Worm (Caenorhabditis elegans): Measurements from ENCODE around the gene irld-47.

- TF ChIP-seq nhr-76 (tag; optimal IDR thresholded peaks at IDR 0.05) (no peak), lsy-2 (tag; optimal IDR thresholded peaks at IDR 0.05) (no peak), sem-2 (GFP tag; optimal IDR thresholded peaks at IDR 0.05) (no peak), elt-3 (tag; optimal IDR thresholded peaks at IDR 0.05) (no peak), zip-8 (tag; optimal IDR thresholded peaks at IDR 0.05) (no peak), ceh-39 (tag; optimal IDR thresholded peaks at IDR 0.05) (no peak), snpc-4 (tag; optimal IDR thresholded peaks at IDR 0.05) (no peak), unc-62 (GFP tag; optimal IDR thresholded peaks at IDR 0.05) (no peak), unc-39 (tag; optimal IDR thresholded peaks at IDR 0.05) (no peak)
Observed at ce11 chrII:7851480-7851879, 29.1 kb upstream of the irld-47 start.

Measured in whole organism, mixed stage, embryonic.